Fruit fly (Drosophila melanogaster): ENCODE data around the gene sav.
A peak's percentile ranks its signal among the peaks of the same experiment; 100 is the strongest.

Gene sav

DNA sequence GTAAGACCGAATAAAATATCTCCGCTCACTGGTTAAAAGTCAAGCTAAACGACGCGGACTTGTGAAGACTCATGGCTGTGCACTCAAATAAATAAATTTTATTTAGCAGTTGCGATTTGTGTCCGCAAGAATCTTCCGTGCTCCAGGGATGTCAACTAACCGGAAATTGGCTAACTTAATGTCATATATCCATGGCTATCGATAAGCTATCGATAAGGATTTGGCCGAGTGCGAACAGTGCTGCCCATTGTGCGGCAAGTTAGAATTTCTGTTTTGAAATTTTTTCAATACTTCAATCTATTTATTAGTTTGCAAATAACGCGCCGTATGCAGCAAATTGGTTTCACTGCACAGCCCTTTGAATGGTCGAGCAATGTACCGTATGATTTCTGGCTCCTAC lies 7.2 kb downstream of the sav start, which contains the start of gene p53 (continued):
- TF ChIP-seq bowl (GFP tag; IDR thresholded peaks at IDR 0.05) (no peak), Fer3 (tag; optimal IDR thresholded peaks at IDR 0.05) (peak; percentile 81), insv (GFP tag; optimal IDR thresholded peaks at IDR 0.05) (peak in 1 of 2 experiments; percentile 48), CG11695 (GFP tag; IDR thresholded peaks at IDR 0.05) (no peak), mirr (GFP tag; optimal IDR thresholded peaks at IDR 0.05) (peak; percentile 73), CG1792 (GFP tag; optimal IDR thresholded peaks at IDR 0.05) (peak; percentile 68), gro (GFP tag; optimal IDR thresholded peaks at IDR 0.05) (peak; percentile 81), mam (GFP tag; optimal IDR thresholded peaks at IDR 0.05) (peak; percentile 67), BEAF-32 (GFP tag; optimal IDR thresholded peaks at IDR 0.05) (peak; percentile 79), CG17359 (tag; optimal IDR thresholded peaks at IDR 0.05) (peak; percentile 72), ash1 (GFP tag; optimal IDR thresholded peaks at IDR 0.05) (peak; percentile 64), CG15479 (GFP tag; optimal IDR thresholded peaks at IDR 0.05) (no peak), CG31365 (tag; optimal IDR thresholded peaks at IDR 0.05) (peak; percentile 66), chif (GFP tag; optimal IDR thresholded peaks at IDR 0.05) (peak; percentile 48 to 79), Side (GFP tag; optimal IDR thresholded peaks at IDR 0.05) (peak; percentile 71), CG15601 (tag; optimal IDR thresholded peaks at IDR 0.05) (peak; percentile 67), GATAe (GFP tag; conservative IDR thresholded peaks at IDR 0.05) (no peak), z (GFP tag; IDR thresholded peaks at IDR 0.05) (no peak), Dbx (GFP tag; IDR thresholded peaks at IDR 0.05) (peak; percentile 81; the same call in 2 of the 3 replicates), Hey (tag; optimal IDR thresholded peaks at IDR 0.05) (no peak), shn (GFP tag; optimal IDR thresholded peaks at IDR 0.05) (peak; percentile 58), repo (GFP tag; optimal IDR thresholded peaks at IDR 0.05) (peak; percentile 63), CG12744 (GFP tag; optimal IDR thresholded peaks at IDR 0.05) (peak; percentile 78), CG10366 (GFP tag; IDR thresholded peaks at IDR 0.05) (peak; percentile 60), zen2 (GFP tag; IDR thresholded peaks at IDR 0.05; ENCODE audit: partially characterized antibody) (peak; percentile 64; the same call in 2 of the 3 replicates), cato (GFP tag; optimal IDR thresholded peaks at IDR 0.05; ENCODE audit: borderline replicate concordance) (peak; percentile 21), CG8359 (GFP tag; optimal IDR thresholded peaks at IDR 0.05; ENCODE audit: borderline replicate concordance) (peak; percentile 49), Bteb2 (GFP tag; optimal IDR thresholded peaks at IDR 0.05) (peak; percentile 36), danr (GFP tag; IDR thresholded peaks at IDR 0.05) (no peak), CG12769 (tag; optimal IDR thresholded peaks at IDR 0.05) (no peak), CG2875 (GFP tag; optimal IDR thresholded peaks at IDR 0.05) (peak; percentile 72), Hr3 (GFP tag; optimal IDR thresholded peaks at IDR 0.05) (peak; percentile 50), dmrt99B (tag; optimal IDR thresholded peaks at IDR 0.05) (no peak), grn (GFP tag; optimal IDR thresholded peaks at IDR 0.05) (peak; percentile 41), CG1024 (GFP tag; IDR thresholded peaks at IDR 0.05) (peak; percentile 60), psq (GFP tag; optimal IDR thresholded peaks at IDR 0.05) (no peak), pan (optimal IDR thresholded peaks at IDR 0.05) (no peak), pan (GFP tag; optimal IDR thresholded peaks at IDR 0.05 in 1 of 2, IDR thresholded peaks at IDR 0.05 in 1 of 2) (peak in 1 of 2 experiments; percentile 73), inv (GFP tag; IDR thresholded peaks at IDR 0.05; ENCODE audit: partially characterized antibody) (peak; percentile 67), CG1233 (GFP tag; optimal IDR thresholded peaks at IDR 0.05) (peak; percentile 84), CG10979 (tag; optimal IDR thresholded peaks at IDR 0.05) (peak; percentile 49), Nf-YA (GFP tag; IDR thresholded peaks at IDR 0.05) (peak; percentile 48), en (GFP tag; optimal IDR thresholded peaks at IDR 0.05) (peak; percentile 37), CG3995 (GFP tag; optimal IDR thresholded peaks at IDR 0.05) (peak; percentile 62), CG17361 (GFP tag; IDR thresholded peaks at IDR 0.05) (peak; percentile 64; the same call in 2 of the 3 replicates), sisA (GFP tag; IDR thresholded peaks at IDR 0.05) (peak; percentile 24; the same call in 1 of the 2 replicates), CG18262 (tag; optimal IDR thresholded peaks at IDR 0.05) (peak; percentile 60), Kr (GFP tag; optimal IDR thresholded peaks at IDR 0.05) (no peak), sqz (GFP tag; optimal IDR thresholded peaks at IDR 0.05) (peak; percentile 45), Eip74EF (GFP tag; optimal IDR thresholded peaks at IDR 0.05) (peak in 1 of 2 experiments; percentile 27), HLH3B (GFP tag; IDR thresholded peaks at IDR 0.05) (peak; percentile 76)
